Fruit fly (Drosophila melanogaster): ENCODE measurements around the gene sage.

dm6 chr3R:9254798-9255197 lies 9.1 kb downstream of the sage start, which contains the start of gene CG16734:
- TF ChIP-seq foxo (GFP tag; optimal IDR thresholded peaks at IDR 0.05) = no peak
- no peak for TF ChIP-seq fru (GFP tag; optimal IDR thresholded peaks at IDR 0.05)
- no peak for TF ChIP-seq jim (GFP tag; optimal IDR thresholded peaks at IDR 0.05)
- TF ChIP-seq h (GFP tag; optimal IDR thresholded peaks at IDR 0.05) = no peak
- no peak for TF ChIP-seq Hr78 (GFP tag; optimal IDR thresholded peaks at IDR 0.05)
- TF ChIP-seq lola (GFP tag; optimal IDR thresholded peaks at IDR 0.05) = no peak
- no peak for TF ChIP-seq br (GFP tag; optimal IDR thresholded peaks at IDR 0.05)
- no peak for TF ChIP-seq pan (optimal IDR thresholded peaks at IDR 0.05)
- TF ChIP-seq Mio (GFP tag; optimal IDR thresholded peaks at IDR 0.05) = no peak
- no peak for TF ChIP-seq Hnf4 (GFP tag; optimal IDR thresholded peaks at IDR 0.05)
- TF ChIP-seq CG9705 (GFP tag; optimal IDR thresholded peaks at IDR 0.05) = no peak
- no peak for TF ChIP-seq Hr83 (GFP tag; optimal IDR thresholded peaks at IDR 0.05; ENCODE audit: poor library complexity, severe bottlenecking)
- TF ChIP-seq HLH106 (tag; optimal IDR thresholded peaks at IDR 0.05) = no peak
